Fruit fly (Drosophila melanogaster) whole organism, embryonic: ENCODE results near the gene Xe7.

Source experiments
- Asciz ChIP-seq: fragments of 200-800 bp; sonication (Bioruptor generic); optimal IDR thresholded peaks from 2 replicates; lab custom pipeline; 2017; ENCODE audit warnings: missing biosample characterization, mild to moderate bottlenecking, missing genetic modification characterization, missing genetic modification reagents
- CG10274 ChIP-seq: fragments of 200-800 bp; sonication (Bioruptor generic); optimal IDR thresholded peaks from 3 replicates; lab custom pipeline; 2017; ENCODE audit warnings: missing biosample characterization, mild to moderate bottlenecking, missing genetic modification characterization
- CG10366 ChIP-seq: fragments of 200-800 bp; sonication (Bioruptor generic); IDR thresholded peaks from 2 replicates; pipeline ENCODE4 v1.3.6; 2022; ENCODE audit warnings: missing biosample characterization, missing genetic modification characterization
- CG12236 ChIP-seq: fragments of 200-800 bp; sonication (Bioruptor generic); optimal IDR thresholded peaks from 2 replicates; lab custom pipeline; 2016; ENCODE audit warnings: missing biosample characterization, missing genetic modification characterization
- CG1233 ChIP-seq: fragments of 200-800 bp; sonication (Bioruptor generic); optimal IDR thresholded peaks from 4 replicates; lab custom pipeline; 2018; ENCODE audit warnings: missing biosample characterization, mild to moderate bottlenecking, missing genetic modification characterization
- CG12391 ChIP-seq: fragments of 200-800 bp; sonication (Bioruptor generic); optimal IDR thresholded peaks from 3 replicates; lab custom pipeline; 2018; ENCODE audit warnings: missing biosample characterization, mild to moderate bottlenecking, missing genetic modification characterization, moderate library complexity
- CG14050 ChIP-seq: fragments of 200-800 bp; sonication (Bioruptor generic); IDR thresholded peaks from 3 replicates; pipeline ENCODE4 v1.3.6; 2022; ENCODE audit warnings: missing biosample characterization, missing genetic modification characterization
- CG1529 ChIP-seq: fragments of 200-800 bp; sonication (Bioruptor generic); optimal IDR thresholded peaks from 3 replicates; lab custom pipeline; 2018; ENCODE audit warnings: missing biosample characterization, missing genetic modification characterization
- CG15479 ChIP-seq: fragments of 200-800 bp; sonication (Bioruptor generic); optimal IDR thresholded peaks from 3 replicates; lab custom pipeline; 2019; ENCODE audit warnings: missing biosample characterization, mild to moderate bottlenecking, missing genetic modification characterization, moderate library complexity
- CG15601 ChIP-seq: fragments of 200-800 bp; sonication (Bioruptor generic); optimal IDR thresholded peaks from 3 replicates; lab custom pipeline; 2019; ENCODE audit warnings: missing biosample characterization, mild to moderate bottlenecking, missing genetic modification characterization, moderate library complexity
- CG17328 ChIP-seq: fragments of 200-800 bp; sonication (Bioruptor generic); IDR thresholded peaks from 2 replicates; pipeline ENCODE4 v1.3.6; 2022; ENCODE audit warnings: missing biosample characterization, missing genetic modification characterization
- CG2678 ChIP-seq: fragments of 200-800 bp; sonication (Bioruptor generic); optimal IDR thresholded peaks from 3 replicates; lab custom pipeline; 2019; ENCODE audit warnings: missing biosample characterization, mild to moderate bottlenecking, missing genetic modification characterization, moderate library complexity
- CG31365 ChIP-seq: fragments of 200-800 bp; sonication (Bioruptor generic); optimal IDR thresholded peaks from 2 replicates; lab custom pipeline; 2018; ENCODE audit warnings: missing biosample characterization, mild to moderate bottlenecking, missing genetic modification characterization
- CG6791 ChIP-seq: fragments of 200-800 bp; sonication (Bioruptor generic); IDR thresholded peaks from 3 replicates; pipeline ENCODE4 v1.3.6; 2022; ENCODE audit warnings: missing biosample characterization, missing genetic modification characterization; ENCODE audit not compliant: partially characterized antibody
- CG7745 ChIP-seq: fragments of 200-800 bp; sonication (Bioruptor generic); optimal IDR thresholded peaks from 2 replicates; lab custom pipeline; 2018; ENCODE audit warnings: missing biosample characterization, mild to moderate bottlenecking, missing genetic modification characterization, moderate library complexity
- CG8765 ChIP-seq: fragments of 200-800 bp; sonication (Bioruptor generic); IDR thresholded peaks from 2 replicates; pipeline ENCODE4 v1.3.6; 2022; ENCODE audit warnings: missing biosample characterization, missing genetic modification characterization
- CHES-1-like ChIP-seq: fragments of 200-800 bp; sonication (Bioruptor generic); optimal IDR thresholded peaks from 2 replicates; lab custom pipeline; 2016; ENCODE audit warnings: missing biosample characterization, missing genetic modification characterization
- HLH54F ChIP-seq: fragments of 200-800 bp; sonication (Bioruptor generic); optimal IDR thresholded peaks from 3 replicates; lab custom pipeline; 2016; ENCODE audit warnings: missing biosample characterization, missing genetic modification characterization
- Hey ChIP-seq: fragments of 200-800 bp; sonication (Bioruptor generic); optimal IDR thresholded peaks from 3 replicates; lab custom pipeline; 2018; ENCODE audit warnings: missing biosample characterization, mild to moderate bottlenecking, missing genetic modification characterization
- HmgD ChIP-seq: fragments of 200-800 bp; sonication (Bioruptor generic); optimal IDR thresholded peaks from 3 replicates; lab custom pipeline; 2016; ENCODE audit warnings: missing biosample characterization, missing genetic modification characterization
- Kr ChIP-seq: fragments of 200-800 bp; sonication (Bioruptor generic); optimal IDR thresholded peaks from 2 replicates; lab custom pipeline; 2017; ENCODE audit warnings: missing biosample characterization, mild to moderate bottlenecking, missing genetic modification characterization
- NfI ChIP-seq: fragments of 200-800 bp; sonication (Bioruptor generic); optimal IDR thresholded peaks from 3 replicates; lab custom pipeline; 2018; ENCODE audit warnings: missing biosample characterization, mild to moderate bottlenecking, missing genetic modification characterization, moderate library complexity
- Pdp1 ChIP-seq, 2 experiments: fragments of 200-800 bp; sonication (Bioruptor generic); optimal IDR thresholded peaks; 3 replicates each; lab custom pipeline; 2016; ENCODE audit warnings: missing biosample characterization in 2 of 2, missing genetic modification characterization in 2 of 2, mild to moderate bottlenecking in 1 of 2, moderate library complexity in 1 of 2
- Ptx1 ChIP-seq: fragments of 200-800 bp; sonication (Bioruptor generic); IDR thresholded peaks from 2 replicates; pipeline ENCODE4 v1.3.6; 2022; ENCODE audit warnings: missing biosample characterization, missing genetic modification characterization
- Sox102F ChIP-seq: fragments of 200-800 bp; sonication (Bioruptor generic); optimal IDR thresholded peaks from 2 replicates; lab custom pipeline; 2018; ENCODE audit warnings: missing biosample characterization, mild to moderate bottlenecking, missing genetic modification characterization, moderate library complexity
- Usf ChIP-seq: fragments of 200-800 bp; sonication (Bioruptor generic); optimal IDR thresholded peaks from 2 replicates; lab custom pipeline; 2017; ENCODE audit warnings: missing genotype, missing biosample characterization, missing genetic modification characterization
- YL-1 ChIP-seq: fragments of 200-800 bp; sonication (Bioruptor generic); optimal IDR thresholded peaks from 3 replicates; lab custom pipeline; 2017; ENCODE audit warnings: missing biosample characterization, mild to moderate bottlenecking, missing genetic modification characterization
- ash1 ChIP-seq: fragments of 200-800 bp; sonication (Bioruptor generic); optimal IDR thresholded peaks from 2 replicates; lab custom pipeline; 2018; ENCODE audit warnings: missing biosample characterization, mild to moderate bottlenecking, missing genetic modification characterization
- az2 ChIP-seq: fragments of 200-800 bp; sonication (Bioruptor generic); optimal IDR thresholded peaks from 3 replicates; lab custom pipeline; 2016; ENCODE audit warnings: missing biosample characterization, missing genetic modification characterization
- bbx ChIP-seq: fragments of 200-800 bp; sonication (Bioruptor generic); IDR thresholded peaks from 2 replicates; pipeline ENCODE4 v1.3.6; 2022; ENCODE audit warnings: missing biosample characterization, missing genetic modification characterization; ENCODE audit not compliant: partially characterized antibody
- bsh ChIP-seq, 2 experiments: fragments of 200-800 bp; sonication (Bioruptor generic); optimal IDR thresholded peaks; 2 replicates each; lab custom pipeline; 2017 to 2018; ENCODE audit warnings: mild to moderate bottlenecking in 2 of 2, missing biosample characterization in 2 of 2, missing genetic modification characterization in 2 of 2, moderate library complexity in 1 of 2
- dpn ChIP-seq, 2 experiments: fragments of 200-800 bp; sonication (Bioruptor generic); optimal IDR thresholded peaks; 3 replicates each; lab custom pipeline; 2016; ENCODE audit warnings: missing biosample characterization in 2 of 2, missing genetic modification characterization in 2 of 2
- fu2 ChIP-seq: fragments of 200-800 bp; sonication (Bioruptor generic); optimal IDR thresholded peaks from 2 replicates; lab custom pipeline; 2016; ENCODE audit warnings: missing biosample characterization, missing genetic modification characterization
- hkb ChIP-seq, 2 experiments: fragments of 200-800 bp in 1 of 2; fragments of >200 bp in 1 of 2; sonication (Bioruptor generic) in 1 of 2; IDR thresholded peaks in 1 of 2; optimal IDR thresholded peaks in 1 of 2; 2 replicates each; pipeline versions ENCODE4 v1.3.6 to Lab custom; 2017 to 2022; ENCODE audit warnings: missing biosample characterization in 1 of 2, missing genetic modification characterization in 1 of 2
- jumu ChIP-seq: fragments of 200-800 bp; sonication (Bioruptor generic); optimal IDR thresholded peaks from 3 replicates; lab custom pipeline; 2016; ENCODE audit warnings: missing biosample characterization, missing genetic modification characterization
- mam ChIP-seq: fragments of 200-800 bp; sonication (Bioruptor generic); optimal IDR thresholded peaks from 3 replicates; lab custom pipeline; 2016; ENCODE audit warnings: missing biosample characterization, missing genetic modification characterization
- nerfin-2 ChIP-seq: fragments of 200-800 bp; sonication (Bioruptor generic); IDR thresholded peaks from 2 replicates; pipeline ENCODE4 v1.3.6; 2022; ENCODE audit warnings: missing biosample characterization, missing genetic modification characterization; ENCODE audit not compliant: partially characterized antibody
- org-1 ChIP-seq: fragments of 200-800 bp; sonication (Bioruptor generic); optimal IDR thresholded peaks from 2 replicates; lab custom pipeline; 2017; ENCODE audit warnings: missing biosample characterization, missing genetic modification characterization
- otp ChIP-seq: fragments of 200-800 bp; sonication (Bioruptor generic); IDR thresholded peaks from 3 replicates; pipeline ENCODE4, ENCODE4 v1.3.6; 2022; ENCODE audit warnings: missing biosample characterization, missing genetic modification characterization
- pita ChIP-seq: fragments of 200-800 bp; sonication (Bioruptor generic); optimal IDR thresholded peaks from 2 replicates; lab custom pipeline; 2017; ENCODE audit warnings: missing biosample characterization, mild to moderate bottlenecking, missing genetic modification characterization
- prd ChIP-seq, 3 experiments: fragments of >200 bp in 2 of 3; fragments of 200-800 bp in 1 of 3; sonication (Bioruptor generic) in 1 of 3; optimal IDR thresholded peaks in 2 of 3; IDR thresholded peaks in 1 of 3; 2 replicates in 2 of 3; 3 replicates in 1 of 3; pipeline versions ENCODE4 v1.3.6 to Lab custom; 2017 to 2022; ENCODE audit warnings: missing biosample characterization in 1 of 3, missing genetic modification characterization in 1 of 3
- ranshi ChIP-seq: fragments of 200-800 bp; sonication (Bioruptor generic); IDR thresholded peaks from 2 replicates; pipeline ENCODE4 v1.3.6; 2022; ENCODE audit warnings: missing biosample characterization, missing genetic modification characterization
- row ChIP-seq: fragments of 200-800 bp; sonication (Bioruptor generic); IDR thresholded peaks from 3 replicates; pipeline ENCODE4 v1.3.6; 2022; ENCODE audit warnings: missing biosample characterization, missing genetic modification characterization
- shn ChIP-seq: fragments of 200-800 bp; sonication (Bioruptor generic); optimal IDR thresholded peaks from 3 replicates; lab custom pipeline; 2016; ENCODE audit warnings: missing biosample characterization, missing genetic modification characterization
- sna ChIP-seq: fragments of 200-800 bp; sonication (Bioruptor generic); IDR thresholded peaks from 2 replicates; pipeline ENCODE4 v1.3.6; 2022; ENCODE audit warnings: missing biosample characterization, missing genetic modification characterization; ENCODE audit not compliant: partially characterized antibody
- sob ChIP-seq: fragments of 200-800 bp; sonication (Bioruptor generic); IDR thresholded peaks from 2 replicates; pipeline ENCODE4 v1.3.6; 2022; ENCODE audit warnings: missing biosample characterization, missing genetic modification characterization
- stwl ChIP-seq: fragments of 200-800 bp; sonication (Bioruptor generic); optimal IDR thresholded peaks from 3 replicates; lab custom pipeline; 2018; ENCODE audit warnings: missing biosample characterization, mild to moderate bottlenecking, missing genetic modification characterization, moderate library complexity

Gene Xe7

dm6 chr3R:5672658-5673217 is 3.6 kb upstream of the Xe7 start (continued):
- TF ChIP-seq YL-1 (GFP tag; lab: Kevin White, UChicago): peak; percentile 95
- peak; percentile 50 for TF ChIP-seq CG12236 (GFP tag; lab: Kevin White, UChicago)
- peak; percentile 40 to 41 for TF ChIP-seq dpn (GFP tag; optimal IDR thresholded peaks at IDR 0.05; lab: Kevin White, UChicago)
- TF ChIP-seq CG17328: peak; percentile 57
- peak; percentile 61 for TF ChIP-seq Sox102F (GFP tag; lab: Kevin White, UChicago)
- peak; percentile 38 for TF ChIP-seq CG12391 (tag; lab: Kevin White, UChicago)
- no peak for TF ChIP-seq CG6791 (GFP tag; lab: Robert Waterston, UW)
- TF ChIP-seq CG14050: 0 out of 3 replicates have a peak, but pooled peaks have one; percentile 12
- peak; percentile 85 for TF ChIP-seq Hey (tag; lab: Kevin White, UChicago)
- peak; percentile 57 for TF ChIP-seq CHES-1-like (GFP tag; lab: Kevin White, UChicago)
- peak; percentile 87 for TF ChIP-seq CG1529 (GFP tag; lab: Kevin White, UChicago)
- TF ChIP-seq Ptx1: 0 out of 2 replicates have a peak, but pooled peaks have one; percentile 14
- peak; percentile 69; the same call in 1 of the 3 replicates for TF ChIP-seq otp (GFP tag; lab: Robert Waterston, UW)
- TF ChIP-seq NfI: peak; percentile 68
- TF ChIP-seq bbx (GFP tag; lab: Robert Waterston, UW): 0 out of 2 replicates have a peak, but pooled peaks have one; percentile 39
- no peak for TF ChIP-seq CG2678 (tag; lab: Kevin White, UChicago)
- TF ChIP-seq shn (GFP tag; lab: Kevin White, UChicago): peak; percentile 6
- no peak for TF ChIP-seq stwl (tag; lab: Kevin White, UChicago)
- TF ChIP-seq jumu (GFP tag; lab: Kevin White, UChicago): no peak
- TF ChIP-seq sob: peak; percentile 50; the same call in 1 of the 2 replicates
- no peak for TF ChIP-seq ranshi (GFP tag; lab: Robert Waterston, UW)
- peak; percentile 19 for TF ChIP-seq HLH54F (GFP tag; lab: Kevin White, UChicago)
- no peak for TF ChIP-seq az2 (GFP tag; lab: Kevin White, UChicago)
- no peak for TF ChIP-seq hkb (optimal IDR thresholded peaks at IDR 0.05; lab: Kevin White, UChicago)
- peak; percentile 78 for TF ChIP-seq hkb (GFP tag; IDR thresholded peaks at IDR 0.05; lab: Robert Waterston, UW)
- TF ChIP-seq CG10366 (GFP tag; lab: Robert Waterston, UW): no peak; the same call in 1 of the 2 replicates
- peak; percentile 89 for TF ChIP-seq CG1233 (GFP tag; lab: Kevin White, UChicago)
- TF ChIP-seq CG8765: no peak
- TF ChIP-seq org-1 (GFP tag; lab: Kevin White, UChicago): peak; percentile 83
- peak; percentile 30 to 83 for TF ChIP-seq Pdp1 (GFP tag; optimal IDR thresholded peaks at IDR 0.05; lab: Kevin White, UChicago)
- TF ChIP-seq Asciz (GFP tag; lab: Kevin White, UChicago): peak; percentile 94
- TF ChIP-seq ash1 (GFP tag; lab: Kevin White, UChicago): peak; percentile 91
- TF ChIP-seq CG15601: peak; percentile 94
- TF ChIP-seq Usf: peak; percentile 21
- no peak for TF ChIP-seq nerfin-2 (GFP tag; lab: Robert Waterston, UW)
- TF ChIP-seq HmgD: peak; percentile 11
- TF ChIP-seq CG7745 (tag; lab: Kevin White, UChicago): peak; percentile 85
- 0 out of 2 replicates have a peak, but pooled peaks have one; percentile 28 for TF ChIP-seq sna (GFP tag; lab: Robert Waterston, UW)
- peak; percentile 55 to 82 for TF ChIP-seq bsh (GFP tag; optimal IDR thresholded peaks at IDR 0.05; lab: Kevin White, UChicago)
- no peak for TF ChIP-seq prd (optimal IDR thresholded peaks at IDR 0.05; lab: Kevin White, UChicago)
- peak; percentile 42; the same call in 2 of the 3 replicates for TF ChIP-seq prd (GFP tag; IDR thresholded peaks at IDR 0.05; lab: Robert Waterston, UW)
- TF ChIP-seq mam (GFP tag; lab: Kevin White, UChicago): peak; percentile 28
- TF ChIP-seq row: no peak
- TF ChIP-seq CG31365 (tag; lab: Kevin White, UChicago): peak; percentile 87
- peak; percentile 38 for TF ChIP-seq fu2 (GFP tag; lab: Kevin White, UChicago)
- peak; percentile 48 for TF ChIP-seq CG10274 (GFP tag; lab: Kevin White, UChicago)
- TF ChIP-seq CG15479: no peak
- peak; percentile 72 for TF ChIP-seq Kr (GFP tag; lab: Kevin White, UChicago)
- no peak for TF ChIP-seq pita (GFP tag; lab: Kevin White, UChicago)
